In the genomic region with DNA sequence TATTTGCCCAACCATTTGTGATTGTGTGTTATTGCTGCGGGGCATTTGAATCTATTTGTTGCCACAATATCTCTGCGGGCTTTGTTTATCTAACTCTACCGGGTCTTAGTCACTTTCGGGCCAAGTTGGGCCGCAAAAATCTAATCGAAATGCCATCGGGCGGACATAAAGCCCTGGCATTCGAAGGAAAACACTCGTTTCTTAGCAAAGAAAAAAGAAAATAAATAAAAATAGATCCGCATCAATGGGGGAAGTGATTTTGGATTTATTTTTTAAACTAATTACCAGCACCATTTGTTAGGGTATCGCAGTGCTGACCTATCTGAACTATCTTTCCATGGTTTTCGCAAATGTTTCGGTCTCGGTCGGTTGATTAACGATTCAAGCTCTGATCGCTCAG, we compare ENCODE assay signal across 3 fruit fly cellular contexts.
TF ChIP-seq lines count a peak whose summit lies in the region.

No protein-coding gene starts in this region.

- TF ChIP-seq CTCF in whole organism, embryonic (GFP tag; optimal IDR thresholded peaks at IDR 0.05; lab: Kevin White, UChicago), result no peak

TF ChIP-seq in whole organism, embryonic, 481 proteins besides CTCF, POLR2A, EP300 and RAD21 (continues in another document):
- TF ChIP-seq lilli (GFP tag; optimal IDR thresholded peaks at IDR 0.05; lab: Kevin White, UChicago) (peak; percentile 5), CG5953 (GFP tag; IDR thresholded peaks at IDR 0.05; lab: Robert Waterston, UW) (no peak), esg (GFP tag; conservative IDR thresholded peaks at IDR 0.05; lab: Robert Waterston, UW) (0 out of 2 replicates have a peak, but pooled peaks have one; percentile 10), HmgZ (tag; optimal IDR thresholded peaks at IDR 0.05; lab: Kevin White, UChicago) (no peak), row (GFP tag; IDR thresholded peaks at IDR 0.05; lab: Robert Waterston, UW) (peak; percentile 42; the same call in 2 of the 3 replicates), sug (tag; optimal IDR thresholded peaks at IDR 0.05; lab: Kevin White, UChicago) (peak; percentile 25), dpn (GFP tag; optimal IDR thresholded peaks at IDR 0.05; lab: Kevin White, UChicago) (no peak), CG2120 (GFP tag; optimal IDR thresholded peaks at IDR 0.05; lab: Kevin White, UChicago) (peak; percentile 53), Camta (GFP tag; optimal IDR thresholded peaks at IDR 0.05; lab: Kevin White, UChicago) (no peak), Drgx (GFP tag; IDR thresholded peaks at IDR 0.05; lab: Robert Waterston, UW) (peak; percentile 60; the same call in 1 of the 2 replicates), H15 (GFP tag; IDR thresholded peaks at IDR 0.05; lab: Robert Waterston, UW) (no peak), CG9876 (GFP tag; optimal IDR thresholded peaks at IDR 0.05; lab: Kevin White, UChicago) (no peak), Rfx (GFP tag; IDR thresholded peaks at IDR 0.05; lab: Robert Waterston, UW) (peak; percentile 47; the same call in 1 of the 2 replicates), CG9932 (GFP tag; IDR thresholded peaks at IDR 0.05; lab: Robert Waterston, UW) (peak; percentile 65), Atf3 (GFP tag; optimal IDR thresholded peaks at IDR 0.05; lab: Kevin White, UChicago) (no peak), gem (tag; optimal IDR thresholded peaks at IDR 0.05; lab: Kevin White, UChicago) (peak; percentile 23), slbo (GFP tag; IDR thresholded peaks at IDR 0.05; lab: Robert Waterston, UW) (peak; percentile 56), Med (GFP tag; lab: Kevin White, UChicago) (peak; percentile 83), al (GFP tag; IDR thresholded peaks at IDR 0.05; lab: Robert Waterston, UW) (peak; percentile 34; the same call in 1 of the 2 replicates), scrt (GFP tag; optimal IDR thresholded peaks at IDR 0.05; lab: Kevin White, UChicago) (no peak), CG2678 (tag; optimal IDR thresholded peaks at IDR 0.05; lab: Kevin White, UChicago) (peak; percentile 19), CG15269 (tag; optimal IDR thresholded peaks at IDR 0.05; lab: Kevin White, UChicago) (peak; percentile 5), Ets97D (GFP tag; optimal IDR thresholded peaks at IDR 0.05; lab: Kevin White, UChicago) (no peak), CG32532 (GFP tag; IDR thresholded peaks at IDR 0.05; lab: Robert Waterston, UW) (0 out of 2 replicates have a peak, but pooled peaks have one; percentile 24), NFAT (GFP tag; IDR thresholded peaks at IDR 0.05; lab: Robert Waterston, UW) (peak; percentile 19; the same call in 1 of the 2 replicates), hkb (optimal IDR thresholded peaks at IDR 0.05; lab: Kevin White, UChicago) (no peak), hkb (GFP tag; IDR thresholded peaks at IDR 0.05; lab: Robert Waterston, UW) (0 out of 2 replicates have a peak, but pooled peaks have one; percentile 7)

TF ChIP-seq in whole organism, prepupa, 60 proteins besides CTCF, POLR2A, EP300 and RAD21:
- TF ChIP-seq CG15336 (GFP tag; IDR thresholded peaks at IDR 0.05; lab: Robert Waterston, UW) (peak; percentile 59), Hr4 (GFP tag; optimal IDR thresholded peaks at IDR 0.05; lab: Kevin White, UChicago) (peak; percentile 46), CG32006 (GFP tag; optimal IDR thresholded peaks at IDR 0.05; lab: Kevin White, UChicago) (peak; percentile 46), CG11294 (GFP tag; IDR thresholded peaks at IDR 0.05; lab: Robert Waterston, UW) (peak; percentile 45), Lpt (GFP tag; optimal IDR thresholded peaks at IDR 0.05; lab: Kevin White, UChicago) (no peak), CG8319 (GFP tag; optimal IDR thresholded peaks at IDR 0.05; lab: Kevin White, UChicago) (no peak), CG8119 (GFP tag; IDR thresholded peaks at IDR 0.05; lab: Robert Waterston, UW) (peak; percentile 54; the same call in 1 of the 3 replicates), esn (GFP tag; optimal IDR thresholded peaks at IDR 0.05; lab: Kevin White, UChicago) (no peak), eg (GFP tag; IDR thresholded peaks at IDR 0.05; lab: Robert Waterston, UW) (peak; percentile 31; the same call in 1 of the 3 replicates), CG6276 (GFP tag; optimal IDR thresholded peaks at IDR 0.05; lab: Kevin White, UChicago) (peak; percentile 20)

TF ChIP-seq in whole organism, pupa, 21 proteins besides CTCF, POLR2A, EP300 and RAD21:
- 0 out of 3 replicates have a peak, but pooled peaks have one; percentile 22 for TF ChIP-seq CG4496 (GFP tag; IDR thresholded peaks at IDR 0.05; lab: Robert Waterston, UW)
- TF ChIP-seq CG12605 (GFP tag; IDR thresholded peaks at IDR 0.05; lab: Robert Waterston, UW), result no peak
- TF ChIP-seq CG17806 (tag; optimal IDR thresholded peaks at IDR 0.05; lab: Kevin White, UChicago), result no peak
- TF ChIP-seq CG32121 (GFP tag; IDR thresholded peaks at IDR 0.05; lab: Robert Waterston, UW), result no peak
- TF ChIP-seq CG14655 (GFP tag; optimal IDR thresholded peaks at IDR 0.05; lab: Kevin White, UChicago), result peak; percentile 1
- no peak for TF ChIP-seq Pif1A (GFP tag; optimal IDR thresholded peaks at IDR 0.05; lab: Kevin White, UChicago)
- no peak for TF ChIP-seq CG15710 (tag; optimal IDR thresholded peaks at IDR 0.05; lab: Kevin White, UChicago)
- TF ChIP-seq rn (GFP tag; IDR thresholded peaks at IDR 0.05; lab: Robert Waterston, UW), result no peak
- peak; percentile 5 for TF ChIP-seq CG8301 (tag; optimal IDR thresholded peaks at IDR 0.05; lab: Kevin White, UChicago)
- TF ChIP-seq fd96Ca (GFP tag; IDR thresholded peaks at IDR 0.05; lab: Robert Waterston, UW), result peak; percentile 60; the same call in 1 of the 3 replicates
- TF ChIP-seq CG34367 (tag; optimal IDR thresholded peaks at IDR 0.05; lab: Kevin White, UChicago), result no peak
- TF ChIP-seq Ets98B (GFP tag; IDR thresholded peaks at IDR 0.05; lab: Robert Waterston, UW), result 0 out of 2 replicates have a peak, but pooled peaks have one; percentile 41
- 0 out of 2 replicates have a peak, but pooled peaks have one; percentile 32 for TF ChIP-seq CG10348 (GFP tag; IDR thresholded peaks at IDR 0.05; lab: Robert Waterston, UW)
